Fruit fly (Drosophila melanogaster) whole organism, wandering third instar larva: ENCODE results near the gene klu.

ENCODE experiments used
- br ChIP-seq: fragments of 200-800 bp; sonication (Bioruptor generic); optimal IDR thresholded peaks from 2 replicates; lab custom pipeline; 2016; ENCODE audit warnings: missing biosample characterization, missing genetic modification characterization
- sv ChIP-seq: fragments of 200-800 bp; sonication (Bioruptor generic); optimal IDR thresholded peaks from 3 replicates; lab custom pipeline; 2016; ENCODE audit warnings: missing biosample characterization, missing genetic modification characterization

dm6 chr3L:11021958-11022357 is 13.0 kb upstream of the klu start:
- no peak for TF ChIP-seq br (GFP tag; lab: Kevin White, UChicago)
- TF ChIP-seq sv (GFP tag; lab: Kevin White, UChicago) = no peak
